Worm (Caenorhabditis elegans) whole organism, early embryonic: ENCODE measurements around the gene glb-10.
A peak's percentile ranks its signal among the peaks of the same experiment; 100 is the strongest.

Experiments used
- B0310.2 ChIP-seq: sonication (generic microtip); optimal IDR thresholded peaks from 2 replicates; lab custom pipeline; 2016; ENCODE audit warnings: mild to moderate bottlenecking, missing genetic modification characterization, missing compliant biosample characterization
- F13C5.2 ChIP-seq: sonication (generic microtip); optimal IDR thresholded peaks from 2 replicates; lab custom pipeline; 2017; ENCODE audit warnings: mild to moderate bottlenecking, missing genetic modification characterization, inconsistent platforms, missing compliant biosample characterization
- aly-1 ChIP-seq: sonication (generic microtip); optimal IDR thresholded peaks from 2 replicates; lab custom pipeline; 2016; ENCODE audit warnings: missing genetic modification characterization, missing compliant biosample characterization
- ama-1 ChIP-seq: fragments of 150-350 bp; optimal IDR thresholded peaks from 2 replicates; lab custom pipeline; 2014
- ceh-13 ChIP-seq: fragments of 200-800 bp; sonication (Bioruptor generic); optimal IDR thresholded peaks from 2 replicates; lab custom pipeline; 2018; ENCODE audit warnings: mild to moderate bottlenecking, missing genetic modification characterization, missing compliant biosample characterization
- ceh-36 ChIP-seq: sonication (generic microtip); optimal IDR thresholded peaks from 2 replicates; lab custom pipeline; 2016; ENCODE audit warnings: missing genetic modification characterization, inconsistent platforms, missing compliant biosample characterization
- ets-7 ChIP-seq: sonication (generic microtip); optimal IDR thresholded peaks from 2 replicates; lab custom pipeline; 2016; ENCODE audit warnings: missing genotype, missing genetic modification characterization, missing compliant biosample characterization
- flt-1 ChIP-seq: fragments of 200-800 bp; sonication (Bioruptor generic); IDR thresholded peaks from 2 replicates; pipeline ENCODE4 v1.3.6; 2022; ENCODE audit warnings: missing genetic modification characterization, missing compliant biosample characterization
- hmbx-1 ChIP-seq: sonication (generic microtip); optimal IDR thresholded peaks from 2 replicates; lab custom pipeline; 2016; ENCODE audit warnings: mild to moderate bottlenecking, missing genetic modification characterization, missing compliant biosample characterization
- hmg-4 ChIP-seq: fragments of 200-800 bp; sonication (Bioruptor generic); optimal IDR thresholded peaks from 2 replicates; lab custom pipeline; 2018; ENCODE audit warnings: mild to moderate bottlenecking, missing genetic modification characterization, missing compliant biosample characterization
- hnd-1 ChIP-seq: sonication (generic microtip); optimal IDR thresholded peaks from 2 replicates; lab custom pipeline; 2016; ENCODE audit warnings: missing genetic modification characterization, missing compliant biosample characterization
- pes-1 ChIP-seq: fragments of 200-800 bp; sonication (Bioruptor generic); IDR thresholded peaks from 2 replicates; pipeline ENCODE4 v1.3.6; 2022; ENCODE audit warnings: missing genetic modification reagents, missing genetic modification characterization, missing compliant biosample characterization
- scrt-1 ChIP-seq: fragments of 200-800 bp; sonication (Bioruptor generic); IDR thresholded peaks from 2 replicates; pipeline ENCODE4 v1.3.6; 2022; ENCODE audit warnings: missing genetic modification characterization, missing compliant biosample characterization
- sea-1 ChIP-seq: fragments of 200-800 bp; sonication (Bioruptor generic); conservative IDR thresholded peaks from 2 replicates; pipeline ENCODE4 v1.3.6; 2022; ENCODE audit warnings: missing genetic modification characterization, missing compliant biosample characterization
- tbx-11 ChIP-seq: fragments of 200-800 bp; sonication (Bioruptor generic); IDR thresholded peaks from 2 replicates; pipeline ENCODE4 v1.3.6; 2022; ENCODE audit warnings: missing genetic modification characterization, missing compliant biosample characterization
- tbx-37 ChIP-seq: fragments of 200-800 bp; sonication (Bioruptor generic); conservative IDR thresholded peaks from 2 replicates; pipeline ENCODE4 v1.3.6; 2022; ENCODE audit warnings: missing genetic modification reagents, missing genetic modification characterization, missing compliant biosample characterization
- tra-4 ChIP-seq: sonication (generic microtip); optimal IDR thresholded peaks from 2 replicates; lab custom pipeline; 2017; ENCODE audit warnings: missing genetic modification characterization, missing compliant biosample characterization

The glb-10 gene

DNA sequence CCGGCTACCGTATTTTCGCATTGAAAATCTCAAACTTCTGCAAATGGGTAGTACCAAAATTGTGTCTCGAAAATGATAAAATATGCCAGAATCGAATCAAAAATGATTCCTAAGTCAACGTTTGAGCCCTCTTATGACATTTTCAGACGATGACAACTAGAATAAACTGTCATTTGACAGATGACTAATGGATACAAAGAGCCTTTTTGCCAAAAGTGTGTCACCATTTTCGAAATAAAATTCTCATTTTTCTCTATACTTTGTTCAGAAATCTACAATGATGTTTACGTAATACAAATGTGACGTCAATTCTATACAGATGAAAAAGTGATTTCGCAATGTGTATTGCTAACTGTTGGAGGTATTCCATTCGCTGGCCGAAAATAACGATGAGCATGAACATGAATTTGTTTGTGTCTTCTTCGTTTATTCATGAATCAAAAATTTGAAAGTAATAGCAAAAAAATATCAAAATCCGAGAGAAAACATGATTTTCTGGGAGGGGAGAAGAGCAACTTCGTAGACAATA is 37.5 kb upstream of the glb-10 start:
- TF ChIP-seq pes-1 (GFP tag; lab: Robert Waterston, UW) (no peak), ceh-36 (tag; lab: Kevin White, UChicago) (peak; percentile 19), flt-1 (GFP tag; lab: Robert Waterston, UW) (no peak), tra-4 (tag; lab: Kevin White, UChicago) (no peak), hnd-1 (tag; lab: Kevin White, UChicago) (no peak), hmbx-1 (tag; lab: Kevin White, UChicago) (peak; percentile 18), tbx-11 (GFP tag; lab: Robert Waterston, UW) (no peak), ets-7 (tag; lab: Kevin White, UChicago) (no peak), ceh-13 (GFP tag; lab: Kevin White, UChicago) (no peak)

DNA sequence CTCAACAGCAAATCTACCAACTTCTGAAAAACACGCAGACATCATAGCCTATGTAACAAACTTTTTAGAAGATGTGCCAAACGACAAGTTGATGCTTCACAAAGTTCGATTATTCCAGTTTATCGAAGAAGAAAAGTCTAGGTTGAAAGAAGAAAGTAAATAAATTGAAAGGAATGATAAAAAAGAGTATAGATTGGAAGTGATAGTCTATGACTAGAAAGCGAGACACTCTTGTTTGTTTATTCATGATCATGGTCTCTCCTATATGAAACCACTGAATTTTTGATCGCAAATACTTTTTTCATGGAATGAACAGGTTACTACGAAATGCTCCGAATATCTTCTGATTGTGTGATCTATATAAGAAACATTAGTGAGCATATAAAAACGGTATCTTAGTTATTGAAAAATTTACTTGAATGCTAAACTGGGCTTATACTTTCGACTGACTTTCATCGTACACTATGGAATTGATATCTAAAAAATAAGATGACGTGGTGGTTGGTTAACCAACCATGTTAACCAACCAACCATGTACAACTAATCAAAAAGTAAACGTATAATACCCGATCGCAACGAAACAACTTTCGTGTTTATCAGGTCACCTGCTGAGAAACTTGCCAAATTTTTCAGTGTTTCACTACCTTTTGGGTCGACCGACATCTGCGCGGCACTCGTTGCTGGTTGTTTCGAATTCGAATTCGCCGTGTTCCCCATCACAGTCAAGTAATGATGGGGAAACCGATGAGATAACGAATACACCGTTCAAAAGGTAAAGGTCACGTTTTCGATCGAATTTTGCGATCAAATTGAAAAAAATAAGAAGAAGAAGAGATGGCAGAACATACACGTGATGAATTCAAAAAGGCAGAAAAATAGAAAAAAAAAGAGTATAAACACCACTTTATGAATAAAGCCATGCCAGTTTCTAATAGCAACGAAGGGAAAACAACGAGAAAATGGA is 36.4 kb upstream of the glb-10 start, which contains the start of gene C32D5.8:
Gene C32D5.8 (minus strand): TSS at position 770 of the 964 bp plus-strand sequence.
- TF ChIP-seq ama-1 (lab: Kevin White, UChicago) (no peak), hmbx-1 (tag; lab: Kevin White, UChicago) (no peak), hmg-4 (GFP tag; lab: Kevin White, UChicago) (no peak), sea-1 (no peak), tbx-37 (GFP tag; lab: Robert Waterston, UW) (no peak), scrt-1 (GFP tag; lab: Robert Waterston, UW) (no peak), hnd-1 (tag; lab: Kevin White, UChicago) (no peak), ceh-36 (tag; lab: Kevin White, UChicago) (no peak), tra-4 (tag; lab: Kevin White, UChicago) (no peak), B0310.2 (tag; lab: Kevin White, UChicago) (no peak), tbx-11 (GFP tag; lab: Robert Waterston, UW) (no peak), aly-1 (tag; lab: Kevin White, UChicago) (no peak), ceh-13 (GFP tag; lab: Kevin White, UChicago) (no peak), ets-7 (tag; lab: Kevin White, UChicago) (no peak), flt-1 (GFP tag; lab: Robert Waterston, UW) (no peak), pes-1 (GFP tag; lab: Robert Waterston, UW) (no peak), F13C5.2 (tag; lab: Kevin White, UChicago) (no peak)

- TF ChIP-seq tbx-11 (GFP tag; lab: Robert Waterston, UW) (no peak), ama-1 (lab: Kevin White, UChicago) (no peak), aly-1 (tag; lab: Kevin White, UChicago) (no peak)
Observed at ce11 chrII:6344513-6344912, 35.4 kb upstream of the glb-10 start.

DNA sequence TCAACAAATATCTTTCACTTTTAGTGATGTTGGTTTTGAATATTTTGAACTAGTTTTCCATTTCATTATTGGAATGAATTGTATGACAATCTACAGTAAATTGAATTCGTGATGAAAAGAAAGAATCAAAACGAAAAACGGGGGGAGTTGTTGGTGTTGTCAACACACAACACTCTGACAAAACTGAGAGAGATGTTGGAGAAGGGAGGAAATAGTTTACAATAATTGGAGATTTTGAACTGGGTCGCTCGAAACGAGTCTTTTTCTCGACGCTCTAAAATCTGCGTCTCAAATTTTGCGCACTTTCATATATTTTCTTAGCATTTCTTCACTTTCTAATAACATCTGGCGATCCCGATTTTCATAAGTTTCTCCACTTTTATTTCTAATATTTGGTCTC is 34.8 kb upstream of the glb-10 start, which contains the start of gene txt-18:
Gene txt-18 (plus strand): TSS at position 180 of the 400 bp plus-strand sequence.
- no peak for TF ChIP-seq sea-1
- TF ChIP-seq pes-1 (GFP tag; lab: Robert Waterston, UW), result no peak
- TF ChIP-seq tbx-11 (GFP tag; lab: Robert Waterston, UW), result no peak
- no peak for TF ChIP-seq hmg-4 (GFP tag; lab: Kevin White, UChicago)
- no peak for TF ChIP-seq ama-1 (lab: Kevin White, UChicago)
- TF ChIP-seq aly-1 (tag; lab: Kevin White, UChicago), result no peak
- TF ChIP-seq flt-1 (GFP tag; lab: Robert Waterston, UW), result no peak
- no peak for TF ChIP-seq ets-7 (tag; lab: Kevin White, UChicago)
- TF ChIP-seq hmbx-1 (tag; lab: Kevin White, UChicago), result no peak
- TF ChIP-seq hnd-1 (tag; lab: Kevin White, UChicago), result no peak
- TF ChIP-seq tbx-37 (GFP tag; lab: Robert Waterston, UW), result no peak

ce11 chrII:6342455-6342854 is 33.4 kb upstream of the glb-10 start:
- TF ChIP-seq flt-1 (GFP tag; lab: Robert Waterston, UW), result no peak
- TF ChIP-seq aly-1 (tag; lab: Kevin White, UChicago), result no peak
- TF ChIP-seq pes-1 (GFP tag; lab: Robert Waterston, UW), result no peak
- TF ChIP-seq scrt-1 (GFP tag; lab: Robert Waterston, UW), result no peak
- no peak for TF ChIP-seq sea-1
- no peak for TF ChIP-seq ceh-36 (tag; lab: Kevin White, UChicago)
- TF ChIP-seq ets-7 (tag; lab: Kevin White, UChicago), result no peak
- TF ChIP-seq hnd-1 (tag; lab: Kevin White, UChicago), result no peak
- TF ChIP-seq tbx-37 (GFP tag; lab: Robert Waterston, UW), result no peak
- TF ChIP-seq ama-1 (lab: Kevin White, UChicago), result no peak
- TF ChIP-seq F13C5.2 (tag; lab: Kevin White, UChicago), result no peak
- no peak for TF ChIP-seq hmg-4 (GFP tag; lab: Kevin White, UChicago)
- no peak for TF ChIP-seq hmbx-1 (tag; lab: Kevin White, UChicago)
- no peak for TF ChIP-seq B0310.2 (tag; lab: Kevin White, UChicago)
- TF ChIP-seq tra-4 (tag; lab: Kevin White, UChicago), result no peak
- no peak for TF ChIP-seq tbx-11 (GFP tag; lab: Robert Waterston, UW)
- no peak for TF ChIP-seq ceh-13 (GFP tag; lab: Kevin White, UChicago)

- no peak for TF ChIP-seq tra-4 (tag; lab: Kevin White, UChicago)
- TF ChIP-seq ama-1 (lab: Kevin White, UChicago), result no peak
- no peak for TF ChIP-seq ceh-13 (GFP tag; lab: Kevin White, UChicago)
- no peak for TF ChIP-seq tbx-11 (GFP tag; lab: Robert Waterston, UW)
- no peak for TF ChIP-seq ets-7 (tag; lab: Kevin White, UChicago)
- TF ChIP-seq ceh-36 (tag; lab: Kevin White, UChicago), result no peak
- no peak for TF ChIP-seq hnd-1 (tag; lab: Kevin White, UChicago)
- no peak for TF ChIP-seq aly-1 (tag; lab: Kevin White, UChicago)
- TF ChIP-seq hmg-4 (GFP tag; lab: Kevin White, UChicago), result no peak
Observed at ce11 chrII:6341076-6341475, 32.0 kb upstream of the glb-10 start.
